Worm (Caenorhabditis elegans) whole organism, young adult: ENCODE results near the gene F37C12.14.

Source experiments
- F33H1.4 ChIP-seq: fragments of 200-800 bp; sonication (Bioruptor generic); IDR thresholded peaks from 2 replicates; pipeline ENCODE4 v1.3.6; 2022; ENCODE audit warnings: missing genetic modification reagents, missing genetic modification characterization, missing compliant biosample characterization
- F49E8.2 ChIP-seq: sonication (generic microtip); optimal IDR thresholded peaks from 3 replicates; lab custom pipeline; 2017; ENCODE audit warnings: missing genetic modification characterization, mild to moderate bottlenecking, missing compliant biosample characterization, antibody characterized with exemption, moderate library complexity; ENCODE audit not compliant: insufficient read depth
- Y79H2A.3 ChIP-seq: fragments of 200-800 bp; sonication (Bioruptor generic); conservative IDR thresholded peaks from 2 replicates; pipeline ENCODE4 v1.3.6; 2022; ENCODE audit warnings: missing genetic modification reagents, missing genetic modification characterization, missing compliant biosample characterization
- aptf-3 ChIP-seq: fragments of 200-800 bp; sonication (Bioruptor generic); IDR thresholded peaks from 2 replicates; pipeline ENCODE4 v1.3.6; 2022; ENCODE audit warnings: missing genetic modification characterization, missing compliant biosample characterization
- athp-1 ChIP-seq: sonication (generic microtip); optimal IDR thresholded peaks from 2 replicates; lab custom pipeline; 2017; ENCODE audit warnings: mild to moderate bottlenecking, missing genetic modification characterization, missing compliant biosample characterization
- ekl-4 ChIP-seq: fragments of 200-800 bp; sonication (Bioruptor generic); IDR thresholded peaks from 2 replicates; pipeline ENCODE4 v1.3.6; 2022; ENCODE audit warnings: missing genetic modification reagents, missing genetic modification characterization, missing compliant biosample characterization
- him-1 ChIP-seq: sonication (generic microtip); optimal IDR thresholded peaks from 2 replicates; lab custom pipeline; 2016; ENCODE audit warnings: missing genotype, missing genetic modification reagents, missing genetic modification characterization, missing compliant biosample characterization
- nhr-80 ChIP-seq: sonication (generic microtip); optimal IDR thresholded peaks from 2 replicates; lab custom pipeline; 2016; ENCODE audit warnings: missing genetic modification characterization, missing compliant biosample characterization
- sptf-2 ChIP-seq: fragments of 200-800 bp; sonication (Bioruptor generic); optimal IDR thresholded peaks from 2 replicates; lab custom pipeline; 2018; ENCODE audit warnings: mild to moderate bottlenecking, missing genetic modification characterization, missing compliant biosample characterization
- unc-62 ChIP-seq: fragments of 150-350 bp; optimal IDR thresholded peaks from 2 replicates; lab custom pipeline; 2014; ENCODE audit warnings: missing biosample characterization, missing genetic modification reagents, missing genetic modification characterization
- xnd-1 ChIP-seq: sonication (generic microtip); optimal IDR thresholded peaks from 2 replicates; lab custom pipeline; 2016; ENCODE audit warnings: missing genotype, missing genetic modification reagents, missing genetic modification characterization, missing compliant biosample characterization
- ztf-25 ChIP-seq: fragments of 200-800 bp; sonication (Bioruptor generic); IDR thresholded peaks from 2 replicates; pipeline ENCODE4 v1.3.6; 2022; ENCODE audit warnings: missing genetic modification reagents, missing genetic modification characterization, missing compliant biosample characterization

DNA sequence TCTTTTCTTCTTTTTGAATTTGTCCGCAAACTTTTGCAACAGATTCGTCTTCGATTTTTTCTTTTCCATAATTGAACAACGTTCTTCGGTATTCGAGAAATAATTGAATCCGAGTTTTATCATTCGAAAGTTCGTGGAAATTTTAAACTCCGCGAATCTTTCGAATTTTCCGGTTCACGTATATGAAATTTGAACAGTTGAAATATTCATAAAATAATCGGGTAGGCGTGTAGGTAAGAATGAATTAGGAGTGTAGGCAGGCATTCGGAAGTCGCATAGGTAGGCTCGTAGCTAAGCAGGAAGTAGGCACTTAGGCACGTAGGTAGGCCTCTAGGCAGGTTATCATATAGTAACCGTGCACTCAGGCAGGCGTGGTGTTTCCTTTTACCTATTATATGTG lies 47.2 kb downstream of the F37C12.14 start, which contains the start of gene B0280.11:
- TF ChIP-seq nhr-80 (tag; lab: Kevin White, UChicago) (no peak), xnd-1 (tag; lab: Kevin White, UChicago) (no peak), him-1 (tag; lab: Kevin White, UChicago) (no peak), aptf-3 (GFP tag; lab: Robert Waterston, UW) (no peak), unc-62 (GFP tag; lab: Kevin White, UChicago) (no peak), Y79H2A.3 (GFP tag; lab: Robert Waterston, UW) (no peak), athp-1 (tag; lab: Kevin White, UChicago) (no peak), ztf-25 (GFP tag; lab: Robert Waterston, UW) (no peak), F33H1.4 (no peak), F49E8.2 (tag; lab: Kevin White, UChicago) (no peak), ekl-4 (GFP tag; lab: Robert Waterston, UW) (no peak), sptf-2 (GFP tag; lab: Kevin White, UChicago) (no peak)
